Worm (Caenorhabditis elegans) whole organism, L3 larva: ENCODE data around the gene C18G1.7.

ENCODE experiments used
- ZK546.5 ChIP-seq: sonication (generic microtip); optimal IDR thresholded peaks from 2 replicates; lab custom pipeline; 2017; ENCODE audit warnings: missing biosample characterization, missing genetic modification characterization
- aly-2 ChIP-seq: fragments of 150-350 bp; optimal IDR thresholded peaks from 2 replicates; lab custom pipeline; 2014; ENCODE audit warnings: missing biosample characterization, missing genetic modification characterization
- ama-1 ChIP-seq: fragments of 150-350 bp; optimal IDR thresholded peaks from 2 replicates; lab custom pipeline; 2018
- ceh-16 ChIP-seq: sonication (generic microtip); optimal IDR thresholded peaks from 2 replicates; lab custom pipeline; 2017; ENCODE audit warnings: missing biosample characterization, missing genetic modification characterization
- ceh-82 ChIP-seq: fragments of 150-350 bp; optimal IDR thresholded peaks from 2 replicates; lab custom pipeline; 2014; ENCODE audit warnings: missing biosample characterization, missing genetic modification characterization
- ceh-9 ChIP-seq: sonication (generic microtip); optimal IDR thresholded peaks from 2 replicates; lab custom pipeline; 2018; ENCODE audit warnings: missing biosample characterization, missing genetic modification characterization
- daf-12 ChIP-seq: fragments of 150-350 bp; optimal IDR thresholded peaks from 2 replicates; lab custom pipeline; 2014; ENCODE audit warnings: missing biosample characterization, missing genetic modification reagents, missing genetic modification characterization
- egl-5 ChIP-seq: fragments of 150-350 bp; optimal IDR thresholded peaks from 2 replicates; lab custom pipeline; 2017; ENCODE audit warnings: missing biosample characterization, missing genetic modification reagents, missing genetic modification characterization, inconsistent platforms
- elt-1 ChIP-seq: fragments of 150-350 bp; optimal IDR thresholded peaks from 2 replicates; lab custom pipeline; 2014; ENCODE audit warnings: missing biosample characterization, missing genetic modification characterization
- elt-2 ChIP-seq: sonication (generic microtip); optimal IDR thresholded peaks from 2 replicates; lab custom pipeline; 2016; ENCODE audit warnings: missing genetic modification reagents, mild to moderate bottlenecking, missing genetic modification characterization, missing compliant biosample characterization
- elt-3 ChIP-seq, 3 experiments: fragments of 150-350 bp in 1 of 3; sonication (generic microtip) in 2 of 3; optimal IDR thresholded peaks; 2 replicates in 2 of 3; 4 replicates in 1 of 3; lab custom pipeline; 2014 to 2017; ENCODE audit warnings: missing biosample characterization in 3 of 3, missing genetic modification characterization in 3 of 3
- eor-1 ChIP-seq, 2 experiments: fragments of 150-350 bp; optimal IDR thresholded peaks; 2 replicates each; lab custom pipeline; 2014 to 2018; ENCODE audit warnings: missing biosample characterization in 2 of 2, missing genetic modification characterization in 2 of 2
- fkh-10 ChIP-seq: sonication (generic microtip); optimal IDR thresholded peaks from 2 replicates; lab custom pipeline; 2017; ENCODE audit warnings: missing biosample characterization, missing genetic modification reagents, missing genetic modification characterization
- fkh-2 ChIP-seq: fragments of 150-350 bp; optimal IDR thresholded peaks from 2 replicates; lab custom pipeline; 2014; ENCODE audit warnings: missing biosample characterization, missing genetic modification reagents, missing genetic modification characterization
- fos-1 ChIP-seq: fragments of 150-350 bp; optimal IDR thresholded peaks from 2 replicates; lab custom pipeline; 2014; ENCODE audit warnings: missing biosample characterization, missing genetic modification characterization
- hmg-11 ChIP-seq: sonication (generic microtip); optimal IDR thresholded peaks from 2 replicates; lab custom pipeline; 2016; ENCODE audit warnings: missing genetic modification characterization, missing compliant biosample characterization
- jun-1 ChIP-seq: fragments of 150-350 bp; optimal IDR thresholded peaks from 2 replicates; lab custom pipeline; 2014; ENCODE audit warnings: missing biosample characterization, missing genetic modification reagents, missing genetic modification characterization
- lin-15B ChIP-seq: fragments of 150-350 bp; optimal IDR thresholded peaks from 2 replicates; lab custom pipeline; 2014; ENCODE audit warnings: missing biosample characterization, missing genetic modification characterization
- lin-39 ChIP-seq: fragments of 150-350 bp; optimal IDR thresholded peaks from 2 replicates; lab custom pipeline; 2018; ENCODE audit warnings: missing biosample characterization, missing genetic modification reagents, missing genetic modification characterization
- lsy-12 ChIP-seq: sonication (generic microtip); optimal IDR thresholded peaks from 2 replicates; lab custom pipeline; 2016; ENCODE audit warnings: mild to moderate bottlenecking, missing genetic modification characterization, missing compliant biosample characterization
- mdl-1 ChIP-seq: fragments of 150-350 bp; optimal IDR thresholded peaks from 2 replicates; lab custom pipeline; 2014; ENCODE audit warnings: missing biosample characterization, missing genetic modification characterization
- mml-1 ChIP-seq: fragments of 150-350 bp; sonication (generic microtip); optimal IDR thresholded peaks from 3 replicates; lab custom pipeline; 2014; ENCODE audit warnings: missing biosample characterization, missing genetic modification characterization
- nfya-1 ChIP-seq: sonication (generic microtip); optimal IDR thresholded peaks from 2 replicates; lab custom pipeline; 2017; ENCODE audit warnings: missing genetic modification characterization, mild to moderate bottlenecking, missing compliant biosample characterization, antibody characterized with exemption, moderate library complexity; ENCODE audit not compliant: insufficient read depth
- nhr-11 ChIP-seq: fragments of 150-350 bp; optimal IDR thresholded peaks from 2 replicates; lab custom pipeline; 2014; ENCODE audit warnings: missing biosample characterization, missing genetic modification characterization
- nhr-12 ChIP-seq: fragments of 150-350 bp; optimal IDR thresholded peaks from 2 replicates; lab custom pipeline; 2014; ENCODE audit warnings: missing biosample characterization, missing genetic modification characterization
- nhr-23 ChIP-seq: fragments of 150-350 bp; optimal IDR thresholded peaks from 2 replicates; lab custom pipeline; 2014; ENCODE audit warnings: missing biosample characterization, missing genetic modification reagents, missing genetic modification characterization
- nhr-237 ChIP-seq: fragments of 150-350 bp; optimal IDR thresholded peaks from 2 replicates; lab custom pipeline; 2014; ENCODE audit warnings: missing biosample characterization, missing genetic modification characterization
- nhr-25 ChIP-seq: sonication (generic microtip); optimal IDR thresholded peaks from 2 replicates; lab custom pipeline; 2017; ENCODE audit warnings: missing biosample characterization, missing genetic modification characterization
- nhr-28 ChIP-seq: fragments of 150-350 bp; optimal IDR thresholded peaks from 2 replicates; lab custom pipeline; 2014; ENCODE audit warnings: missing biosample characterization, missing genetic modification characterization
- nhr-43 ChIP-seq: sonication (generic microtip); optimal IDR thresholded peaks from 2 replicates; lab custom pipeline; 2016; ENCODE audit warnings: mild to moderate bottlenecking, missing genetic modification characterization, missing compliant biosample characterization; ENCODE audit not compliant: poor library complexity, severe bottlenecking
- nhr-77 ChIP-seq: fragments of 150-350 bp; optimal IDR thresholded peaks from 2 replicates; lab custom pipeline; 2014; ENCODE audit warnings: missing biosample characterization, missing genetic modification characterization
- pha-4 ChIP-seq: fragments of 150-350 bp; optimal IDR thresholded peaks from 2 replicates; lab custom pipeline; 2014; ENCODE audit warnings: missing biosample characterization, missing genetic modification reagents, missing genetic modification characterization
- pqm-1 ChIP-seq: fragments of 150-350 bp; optimal IDR thresholded peaks from 2 replicates; lab custom pipeline; 2017; ENCODE audit warnings: missing biosample characterization, missing genetic modification characterization, inconsistent platforms
- skn-1 ChIP-seq: fragments of 150-350 bp; optimal IDR thresholded peaks from 2 replicates; lab custom pipeline; 2014; ENCODE audit warnings: missing biosample characterization, missing genetic modification characterization
- snpc-4 ChIP-seq: fragments of 150-350 bp; optimal IDR thresholded peaks from 2 replicates; lab custom pipeline; 2014; ENCODE audit warnings: missing biosample characterization, missing genetic modification characterization
- tbx-2 ChIP-seq: sonication (generic microtip); optimal IDR thresholded peaks from 2 replicates; lab custom pipeline; 2016; ENCODE audit warnings: mild to moderate bottlenecking, missing genetic modification characterization, missing compliant biosample characterization
- unc-62 ChIP-seq: fragments of 150-350 bp; sonication (generic microtip); optimal IDR thresholded peaks from 4 replicates; lab custom pipeline; 2014; ENCODE audit warnings: missing biosample characterization, missing genetic modification reagents, missing genetic modification characterization
- zag-1 ChIP-seq: fragments of 150-350 bp; optimal IDR thresholded peaks from 2 replicates; lab custom pipeline; 2014; ENCODE audit warnings: missing biosample characterization, missing genetic modification characterization
- ztf-11 ChIP-seq: fragments of 150-350 bp; optimal IDR thresholded peaks from 2 replicates; lab custom pipeline; 2014; ENCODE audit warnings: missing biosample characterization, missing genetic modification characterization
- ztf-4 ChIP-seq: fragments of 150-350 bp; optimal IDR thresholded peaks from 2 replicates; lab custom pipeline; 2014; ENCODE audit warnings: missing biosample characterization, missing genetic modification characterization

The C18G1.7 gene

ce11 chrV:4733952-4734351, 11.4 kb upstream of the C18G1.7 start:
- no peak for TF ChIP-seq ceh-82 (tag; lab: Kevin White, UChicago)
- TF ChIP-seq ama-1 (lab: Kevin White, UChicago): no peak
- no peak for TF ChIP-seq mml-1 (tag; lab: Kevin White, UChicago)
- no peak for TF ChIP-seq lsy-12 (tag; lab: Kevin White, UChicago)
- no peak for TF ChIP-seq nhr-23 (tag; lab: Kevin White, UChicago)
- no peak for TF ChIP-seq nhr-237 (tag; lab: Kevin White, UChicago)
- no peak for TF ChIP-seq jun-1 (tag; lab: Kevin White, UChicago)
- TF ChIP-seq aly-2 (tag; lab: Kevin White, UChicago): no peak

- TF ChIP-seq skn-1 (no peak), nhr-77 (tag; lab: Kevin White, UChicago) (no peak), egl-5 (no peak), mdl-1 (tag; lab: Kevin White, UChicago) (no peak), unc-62 (no peak)
Observed at ce11 chrV:4734608-4735007, 10.8 kb upstream of the C18G1.7 start.

ce11 chrV:4737727-4738126, 7.6 kb upstream of the C18G1.7 start, which contains the start of gene F39G3.2:
Gene F39G3.2 (plus strand): TSS chrV:4737831.
- TF ChIP-seq mdl-1 (tag; lab: Kevin White, UChicago) (no peak), ZK546.5 (tag; lab: Kevin White, UChicago) (no peak), hmg-11 (tag; lab: Kevin White, UChicago) (no peak), ceh-16 (tag; lab: Kevin White, UChicago) (no peak), elt-3 (tag; optimal IDR thresholded peaks at IDR 0.05; lab: Kevin White, UChicago) (no peak), ztf-4 (no peak), nhr-11 (tag; lab: Kevin White, UChicago) (no peak), snpc-4 (tag; lab: Kevin White, UChicago) (no peak), pqm-1 (tag; lab: Kevin White, UChicago) (peak; percentile 50), nfya-1 (no peak), fkh-10 (GFP tag; lab: Kevin White, UChicago) (no peak), elt-2 (peak; percentile 90), pha-4 (tag; lab: Kevin White, UChicago) (no peak), egl-5 (no peak), jun-1 (tag; lab: Kevin White, UChicago) (peak; percentile 4)

- TF ChIP-seq ceh-9 (tag; lab: Kevin White, UChicago) (no peak), pha-4 (tag; lab: Kevin White, UChicago) (peak; percentile 76), jun-1 (tag; lab: Kevin White, UChicago) (no peak), pqm-1 (tag; lab: Kevin White, UChicago) (peak; percentile 15), nhr-43 (tag; lab: Kevin White, UChicago) (no peak), fos-1 (tag; lab: Kevin White, UChicago) (no peak), snpc-4 (tag; lab: Kevin White, UChicago) (no peak), nhr-25 (no peak), elt-3 (tag; optimal IDR thresholded peaks at IDR 0.05; lab: Kevin White, UChicago) (no peak), nhr-28 (tag; lab: Kevin White, UChicago) (no peak), fkh-2 (tag; lab: Kevin White, UChicago) (no peak)
Observed at ce11 chrV:4742190-4742589, 3.2 kb upstream of the C18G1.7 start, which contains the start of gene ugt-61. Gene ugt-61 (plus strand): TSS chrV:4742422.

DNA sequence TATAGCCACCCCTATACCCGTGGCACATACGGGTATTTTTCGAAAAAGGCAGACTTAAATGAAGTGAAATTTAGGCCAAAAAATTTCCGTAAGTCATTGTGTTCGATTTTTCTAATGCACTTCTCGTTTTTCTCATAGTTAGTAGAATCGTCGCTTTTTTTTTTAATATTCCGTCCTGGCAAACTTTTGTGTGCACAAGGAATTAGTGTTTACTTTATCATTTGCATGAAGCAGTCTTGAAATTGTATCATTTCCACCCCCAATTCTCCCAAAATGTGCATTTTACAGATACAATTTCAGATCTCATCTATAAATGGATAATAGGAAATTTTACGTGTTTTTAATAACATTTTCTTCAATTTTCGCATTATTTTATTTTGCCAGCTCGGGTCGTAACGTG, 4.9 kb downstream of the C18G1.7 start, which contains the start of gene C18G1.6:
C18G1.6 (plus strand) TSS at position 301 of the 400 bp plus-strand sequence.
- no peak for TF ChIP-seq ceh-9 (tag; lab: Kevin White, UChicago)
- TF ChIP-seq zag-1 (tag; lab: Kevin White, UChicago): no peak
- no peak for TF ChIP-seq nfya-1
- no peak for TF ChIP-seq elt-2
- no peak for TF ChIP-seq lin-15B (tag; lab: Kevin White, UChicago)
- TF ChIP-seq tbx-2 (tag; lab: Kevin White, UChicago): no peak
- TF ChIP-seq lin-39 (tag; lab: Kevin White, UChicago): no peak
- TF ChIP-seq eor-1 (tag; optimal IDR thresholded peaks at IDR 0.05; lab: Kevin White, UChicago): no peak
- TF ChIP-seq lsy-12 (tag; lab: Kevin White, UChicago): no peak
- TF ChIP-seq nhr-28 (tag; lab: Kevin White, UChicago): no peak
- TF ChIP-seq ztf-11 (tag; lab: Kevin White, UChicago): no peak
- no peak for TF ChIP-seq unc-62
- no peak for TF ChIP-seq nhr-237 (tag; lab: Kevin White, UChicago)
- no peak for TF ChIP-seq skn-1
- no peak for TF ChIP-seq nhr-12 (tag; lab: Kevin White, UChicago)
- TF ChIP-seq elt-1 (tag; lab: Kevin White, UChicago): no peak
- TF ChIP-seq daf-12 (tag; lab: Kevin White, UChicago): no peak
